Worm (Caenorhabditis elegans) whole organism, L1 larva: ENCODE results near the gene F53B1.8.

ENCODE experiments used
- C16A3.4 ChIP-seq: fragments of 150-350 bp; optimal IDR thresholded peaks from 2 replicates; lab custom pipeline; 2014; ENCODE audit warnings: missing biosample characterization, missing genetic modification characterization
- C34B4.2 ChIP-seq: sonication (generic microtip); optimal IDR thresholded peaks from 2 replicates; lab custom pipeline; 2017; ENCODE audit warnings: mild to moderate bottlenecking, missing genetic modification characterization, missing compliant biosample characterization
- F16B12.6 ChIP-seq: fragments of 150-350 bp; optimal IDR thresholded peaks from 2 replicates; lab custom pipeline; 2014; ENCODE audit warnings: missing biosample characterization, missing genetic modification characterization
- aha-1 ChIP-seq: fragments of 150-350 bp; optimal IDR thresholded peaks from 2 replicates; lab custom pipeline; 2014; ENCODE audit warnings: missing biosample characterization, missing genetic modification characterization
- ama-1 ChIP-seq: fragments of 150-350 bp; optimal IDR thresholded peaks from 2 replicates; lab custom pipeline; 2014
- blmp-1 ChIP-seq: fragments of 150-350 bp; optimal IDR thresholded peaks from 2 replicates; lab custom pipeline; 2014; ENCODE audit warnings: missing biosample characterization, missing genetic modification characterization
- ceh-63 ChIP-seq: fragments of 200-800 bp; sonication (Bioruptor generic); optimal IDR thresholded peaks from 2 replicates; lab custom pipeline; 2018; ENCODE audit warnings: mild to moderate bottlenecking, missing genetic modification characterization, missing compliant biosample characterization
- ceh-82 ChIP-seq, 3 experiments: fragments of 150-350 bp in 1 of 3; sonication (generic microtip) in 2 of 3; optimal IDR thresholded peaks; 2 replicates each; lab custom pipeline; 2014 to 2017; ENCODE audit warnings: missing biosample characterization in 3 of 3, missing genetic modification characterization in 3 of 3
- ces-1 ChIP-seq: fragments of 150-350 bp; optimal IDR thresholded peaks from 2 replicates; lab custom pipeline; 2014; ENCODE audit warnings: missing biosample characterization, missing genetic modification reagents, missing genetic modification characterization
- dsc-1 ChIP-seq: sonication (generic microtip); optimal IDR thresholded peaks from 2 replicates; lab custom pipeline; 2016; ENCODE audit warnings: mild to moderate bottlenecking, missing genetic modification characterization, missing compliant biosample characterization
- efl-3 ChIP-seq: fragments of 200-800 bp; sonication (Bioruptor generic); optimal IDR thresholded peaks from 2 replicates; lab custom pipeline; 2018; ENCODE audit warnings: mild to moderate bottlenecking, missing genetic modification characterization, missing compliant biosample characterization
- elt-2 ChIP-seq: sonication (generic microtip); optimal IDR thresholded peaks from 2 replicates; lab custom pipeline; 2016; ENCODE audit warnings: missing genetic modification characterization, mild to moderate bottlenecking, inconsistent platforms, missing compliant biosample characterization, missing genetic modification reagents
- elt-3 ChIP-seq, 6 experiments: fragments of 150-350 bp in 1 of 6; sonication (generic microtip); optimal IDR thresholded peaks; 2 replicates each; lab custom pipeline; 2017 to 2018; ENCODE audit warnings: missing biosample characterization in 6 of 6, missing genetic modification characterization in 6 of 6, inconsistent platforms in 1 of 6
- fkh-4 ChIP-seq: sonication (generic microtip); optimal IDR thresholded peaks from 2 replicates; lab custom pipeline; 2016; ENCODE audit warnings: missing compliant biosample characterization, missing genetic modification characterization, borderline replicate concordance
- fos-1 ChIP-seq: fragments of 150-350 bp; optimal IDR thresholded peaks from 2 replicates; lab custom pipeline; 2014; ENCODE audit warnings: missing biosample characterization, missing genetic modification characterization
- grh-1 ChIP-seq: fragments of 200-800 bp; sonication (Bioruptor generic); IDR thresholded peaks from 2 replicates; pipeline ENCODE4 v1.3.6; 2022; ENCODE audit warnings: missing genetic modification reagents, missing genetic modification characterization, missing compliant biosample characterization
- hlh-4 ChIP-seq: sonication (generic microtip); optimal IDR thresholded peaks from 2 replicates; lab custom pipeline; 2016; ENCODE audit warnings: mild to moderate bottlenecking, missing genetic modification characterization, missing compliant biosample characterization
- isw-1 ChIP-seq: fragments of 200-800 bp; sonication (Bioruptor generic); IDR thresholded peaks from 2 replicates; pipeline ENCODE4 v1.3.6; 2022; ENCODE audit warnings: missing genetic modification characterization, missing compliant biosample characterization
- lin-13 ChIP-seq: fragments of 150-350 bp; optimal IDR thresholded peaks from 2 replicates; lab custom pipeline; 2014; ENCODE audit warnings: missing biosample characterization, missing genetic modification reagents, missing genetic modification characterization
- lin-35 ChIP-seq, 2 experiments: fragments of 150-350 bp; optimal IDR thresholded peaks; 2 replicates each; lab custom pipeline; 2014; ENCODE audit warnings: missing biosample characterization in 2 of 2, missing genetic modification characterization in 2 of 2, missing genetic modification reagents in 2 of 2
- lsy-2 ChIP-seq, 2 experiments: fragments of 150-350 bp; optimal IDR thresholded peaks; 2 replicates each; lab custom pipeline; 2014; ENCODE audit warnings: missing biosample characterization in 2 of 2, missing genetic modification characterization in 2 of 2
- mef-2 ChIP-seq: fragments of 150-350 bp; optimal IDR thresholded peaks from 2 replicates; lab custom pipeline; 2014; ENCODE audit warnings: missing biosample characterization, missing genetic modification characterization
- mep-1 ChIP-seq: fragments of 150-350 bp; optimal IDR thresholded peaks from 2 replicates; lab custom pipeline; 2014; ENCODE audit warnings: missing biosample characterization, missing genetic modification characterization
- nhr-12 ChIP-seq: sonication (generic microtip); optimal IDR thresholded peaks from 2 replicates; lab custom pipeline; 2017; ENCODE audit warnings: missing biosample characterization, missing genetic modification characterization
- nhr-237 ChIP-seq: fragments of 150-350 bp; optimal IDR thresholded peaks from 2 replicates; lab custom pipeline; 2014; ENCODE audit warnings: missing biosample characterization, missing genetic modification characterization
- nhr-47 ChIP-seq: sonication (generic microtip); optimal IDR thresholded peaks from 2 replicates; lab custom pipeline; 2016; ENCODE audit warnings: mild to moderate bottlenecking, missing genetic modification characterization, moderate library complexity, missing compliant biosample characterization
- nhr-71 ChIP-seq: sonication (generic microtip); optimal IDR thresholded peaks from 2 replicates; lab custom pipeline; 2016; ENCODE audit warnings: mild to moderate bottlenecking, missing genetic modification characterization, moderate library complexity, missing compliant biosample characterization
- nhr-77 ChIP-seq: fragments of 150-350 bp; optimal IDR thresholded peaks from 2 replicates; lab custom pipeline; 2014; ENCODE audit warnings: missing biosample characterization, missing genetic modification characterization
- nhr-84 ChIP-seq: sonication (generic microtip); optimal IDR thresholded peaks from 2 replicates; lab custom pipeline; 2017; ENCODE audit warnings: missing biosample characterization, missing genetic modification characterization
- nhr-85 ChIP-seq: sonication (generic microtip); peaks from one replicate; lab custom pipeline; 2016; ENCODE audit warnings: missing genetic modification characterization, inconsistent platforms, missing compliant biosample characterization
- pax-3 ChIP-seq: fragments of 200-800 bp; sonication (Bioruptor generic); optimal IDR thresholded peaks from 2 replicates; lab custom pipeline; 2018; ENCODE audit warnings: mild to moderate bottlenecking, missing genetic modification characterization, moderate library complexity, missing compliant biosample characterization
- snpc-4 ChIP-seq: fragments of 150-350 bp; optimal IDR thresholded peaks from 2 replicates; lab custom pipeline; 2014; ENCODE audit warnings: missing biosample characterization, missing genetic modification characterization
- snu-23 ChIP-seq: sonication (generic microtip); optimal IDR thresholded peaks from 2 replicates; lab custom pipeline; 2016; ENCODE audit warnings: missing genetic modification characterization, missing compliant biosample characterization
- sptf-1 ChIP-seq: fragments of 150-350 bp; optimal IDR thresholded peaks from 2 replicates; lab custom pipeline; 2014; ENCODE audit warnings: missing biosample characterization, missing genetic modification characterization
- swsn-7 ChIP-seq: sonication (generic microtip); optimal IDR thresholded peaks from 2 replicates; lab custom pipeline; 2016; ENCODE audit warnings: missing genetic modification characterization, missing compliant biosample characterization
- tlp-1 ChIP-seq: fragments of 150-350 bp; optimal IDR thresholded peaks from 2 replicates; lab custom pipeline; 2014; ENCODE audit warnings: missing biosample characterization, missing genetic modification characterization
- unc-30 ChIP-seq: sonication (generic microtip); optimal IDR thresholded peaks from 2 replicates; lab custom pipeline; 2017; ENCODE audit warnings: missing biosample characterization, missing genetic modification characterization
- ztf-11 ChIP-seq, 2 experiments: sonication (generic microtip); optimal IDR thresholded peaks; 2 replicates each; lab custom pipeline; 2016 to 2017; ENCODE audit warnings: missing genetic modification characterization in 2 of 2, missing biosample characterization in 1 of 2, missing compliant biosample characterization in 1 of 2

The F53B1.8 gene

ce11 chrX:2157855-2158254 lies 27.8 kb upstream of the F53B1.8 start:
- no peak for TF ChIP-seq nhr-84 (tag; lab: Kevin White, UChicago)
- TF ChIP-seq aha-1 (tag; lab: Kevin White, UChicago), result no peak
- TF ChIP-seq nhr-85 (tag; lab: Kevin White, UChicago), result peak; percentile 36
- peak; percentile 78 for TF ChIP-seq elt-2 (tag; lab: Kevin White, UChicago)
- TF ChIP-seq elt-3 (tag; optimal IDR thresholded peaks at IDR 0.05; lab: Kevin White, UChicago), result peak in 1 of 6 experiments; percentile 50
- TF ChIP-seq unc-30 (tag; lab: Kevin White, UChicago), result no peak
- no peak for TF ChIP-seq swsn-7
- TF ChIP-seq ces-1 (GFP tag; lab: Kevin White, UChicago), result no peak
- TF ChIP-seq lin-35 (GFP tag; optimal IDR thresholded peaks at IDR 0.05; lab: Kevin White, UChicago), result no peak

DNA sequence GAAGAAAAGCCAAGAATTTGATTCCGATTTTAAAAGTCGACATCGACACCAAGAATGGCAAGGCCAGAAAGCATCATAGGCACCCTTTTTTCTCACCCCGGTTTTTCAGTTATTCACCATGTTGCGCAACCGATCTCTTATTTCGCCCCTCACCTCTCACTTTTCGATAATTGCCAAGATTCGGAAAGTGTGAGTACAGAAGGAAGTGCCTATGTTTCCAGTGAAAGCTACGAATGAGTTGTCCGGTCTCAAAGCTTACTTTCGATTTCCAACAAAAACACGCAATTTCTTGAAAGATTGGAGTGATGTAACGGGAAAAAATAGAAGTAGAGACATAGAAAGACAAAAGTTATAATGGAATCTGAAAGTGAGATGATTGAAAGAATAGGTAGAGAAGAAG lies 23.7 kb upstream of the F53B1.8 start:
- TF ChIP-seq ama-1, result no peak
- TF ChIP-seq snu-23 (GFP tag; lab: Kevin White, UChicago), result no peak
- peak; percentile 70 for TF ChIP-seq blmp-1 (tag; lab: Kevin White, UChicago)
- TF ChIP-seq, all 84 proteins: peak for 1

- TF ChIP-seq elt-3 (tag; optimal IDR thresholded peaks at IDR 0.05; lab: Kevin White, UChicago) (peak in 1 of 6 experiments; percentile 32), blmp-1 (tag; lab: Kevin White, UChicago) (peak; percentile 87), nhr-84 (tag; lab: Kevin White, UChicago) (no peak), nhr-85 (tag; lab: Kevin White, UChicago) (peak; percentile 71)
Measured at ce11 chrX:2152062-2152461, 22.0 kb upstream of the F53B1.8 start.

DNA sequence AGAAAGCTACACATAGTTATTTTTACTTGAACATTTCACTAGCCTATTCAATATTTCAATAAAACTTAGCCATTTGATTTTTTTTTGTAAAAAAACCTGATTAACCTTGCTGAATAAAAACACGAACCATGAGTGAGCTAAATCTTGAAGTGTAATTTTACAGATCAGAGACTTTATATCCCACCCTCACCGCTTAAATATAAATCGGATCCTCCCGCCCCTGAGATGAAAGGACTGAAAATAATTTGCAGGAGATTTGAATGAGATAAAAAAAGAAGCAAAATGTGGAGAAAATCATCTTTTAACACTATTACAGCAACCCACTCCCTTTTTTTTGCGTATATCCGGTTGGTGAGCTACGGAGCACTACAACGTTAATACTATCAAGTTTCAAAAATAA lies 20.0 kb upstream of the F53B1.8 start, which contains the start of gene npax-2:
npax-2 (minus strand) TSS at position 101 of the 400 bp plus-strand sequence.
- no peak for TF ChIP-seq swsn-7
- TF ChIP-seq C34B4.2, result no peak
- no peak for TF ChIP-seq ztf-11 (tag; optimal IDR thresholded peaks at IDR 0.05; lab: Kevin White, UChicago)
- TF ChIP-seq efl-3, result no peak
- no peak for TF ChIP-seq fos-1 (tag; lab: Kevin White, UChicago)
- no peak for TF ChIP-seq lsy-2 (tag; optimal IDR thresholded peaks at IDR 0.05; lab: Kevin White, UChicago)
- TF ChIP-seq nhr-237 (tag; lab: Kevin White, UChicago), result no peak
- TF ChIP-seq mep-1, result no peak
- no peak for TF ChIP-seq nhr-77
- TF ChIP-seq tlp-1, result no peak
- no peak for TF ChIP-seq nhr-71 (tag; lab: Kevin White, UChicago)
- no peak for TF ChIP-seq fkh-4 (tag; lab: Kevin White, UChicago)
- no peak for TF ChIP-seq pax-3 (tag; lab: Kevin White, UChicago)
- TF ChIP-seq C16A3.4 (tag; lab: Kevin White, UChicago), result no peak
- no peak for TF ChIP-seq dsc-1
- no peak for TF ChIP-seq ceh-63 (GFP tag; lab: Kevin White, UChicago)
- TF ChIP-seq elt-3 (tag; optimal IDR thresholded peaks at IDR 0.05; lab: Kevin White, UChicago), result no peak
- no peak for TF ChIP-seq ceh-82 (tag; optimal IDR thresholded peaks at IDR 0.05; lab: Kevin White, UChicago)
- TF ChIP-seq snpc-4, result no peak
- no peak for TF ChIP-seq isw-1 (GFP tag; lab: Robert Waterston, UW)

ce11 chrX:2145629-2146028 lies 15.6 kb upstream of the F53B1.8 start, which contains the start of gene dpy-3:
dpy-3 (minus strand) TSS chrX:2145647.
- TF ChIP-seq blmp-1 (tag; lab: Kevin White, UChicago), result peak; percentile 98
- no peak for TF ChIP-seq lsy-2 (tag; optimal IDR thresholded peaks at IDR 0.05; lab: Kevin White, UChicago)

- TF ChIP-seq nhr-237 (tag; lab: Kevin White, UChicago), result no peak
- TF ChIP-seq nhr-47, result no peak
- no peak for TF ChIP-seq C34B4.2
- no peak for TF ChIP-seq nhr-12 (tag; lab: Kevin White, UChicago)
- TF ChIP-seq aha-1 (tag; lab: Kevin White, UChicago), result no peak
- no peak for TF ChIP-seq F16B12.6 (tag; lab: Kevin White, UChicago)
- no peak for TF ChIP-seq hlh-4 (tag; lab: Kevin White, UChicago)
- no peak for TF ChIP-seq nhr-71 (tag; lab: Kevin White, UChicago)
- no peak for TF ChIP-seq sptf-1
- TF ChIP-seq grh-1 (GFP tag; lab: Robert Waterston, UW), result no peak
- no peak for TF ChIP-seq lsy-2 (tag; optimal IDR thresholded peaks at IDR 0.05; lab: Kevin White, UChicago)
- TF ChIP-seq lin-13 (GFP tag; lab: Kevin White, UChicago), result no peak
- no peak for TF ChIP-seq mef-2 (tag; lab: Kevin White, UChicago)
Measured at ce11 chrX:2144875-2145274, 14.8 kb upstream of the F53B1.8 start.
